Worm (Caenorhabditis elegans): ENCODE data around the gene srd-5.

The srd-5 gene

DNA sequence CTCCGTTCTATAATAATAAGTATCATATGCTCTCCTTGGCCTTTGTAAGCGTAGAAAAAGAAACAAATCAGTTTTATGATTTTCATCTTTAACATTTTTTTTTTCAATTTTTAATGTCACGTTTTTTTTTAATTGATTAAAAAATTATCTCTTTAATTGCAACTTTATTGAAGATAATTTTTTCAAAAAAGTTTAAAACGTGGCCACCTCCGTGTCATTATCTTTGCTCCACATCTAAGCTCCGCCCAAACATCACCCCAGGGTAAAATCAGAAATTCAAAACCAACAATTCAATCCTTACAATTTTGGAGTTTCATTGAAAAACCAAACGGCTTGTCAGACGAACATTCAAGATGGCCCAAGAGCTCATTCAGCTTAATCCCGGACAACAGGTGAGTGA lies 42.7 kb downstream of the srd-5 start, which contains the start of gene ttbk-8.2:
Gene ttbk-8.2 (plus strand): TSS at position 301 of the 400 bp plus-strand sequence.
- no peak for TF ChIP-seq B0336.3 (GFP tag; IDR thresholded peaks at IDR 0.05)
- TF ChIP-seq nhr-120 (GFP tag; IDR thresholded peaks at IDR 0.05), result no peak

DNA sequence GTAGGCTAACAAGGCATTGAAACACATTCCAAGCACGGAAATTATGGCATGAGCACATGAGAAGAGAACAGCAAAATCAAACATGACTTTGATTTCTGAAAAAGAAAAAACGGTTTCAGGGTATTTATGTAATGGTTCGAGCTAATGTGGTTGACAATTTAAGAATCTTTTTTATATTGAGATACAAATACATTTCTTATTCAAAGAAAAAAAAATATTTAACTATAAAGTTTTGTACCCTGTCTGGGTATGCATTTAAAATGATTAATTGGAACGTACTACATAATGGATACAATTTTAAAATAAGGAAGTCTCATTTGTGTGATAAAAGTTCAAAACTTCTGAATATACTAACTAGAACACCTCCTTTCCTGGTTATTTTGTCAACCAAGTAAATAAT lies 44.2 kb downstream of the srd-5 start, which contains the start of gene srd-12:
Gene srd-12 (minus strand): TSS at position 101 of the 400 bp plus-strand sequence.
- TF ChIP-seq repo-1 (tag; optimal IDR thresholded peaks at IDR 0.05) (no peak), hsf-1 (GFP tag; IDR thresholded peaks at IDR 0.05) (no peak), snpc-1.3 (tag; optimal IDR thresholded peaks at IDR 0.05; ENCODE audit: insufficient read depth) (no peak), tbp1 (GFP tag; optimal IDR thresholded peaks at IDR 0.05) (no peak), lin-26 (GFP tag; IDR thresholded peaks at IDR 0.05) (no peak), ztf-6 (GFP tag; IDR thresholded peaks at IDR 0.05) (no peak), Y56A3A.18 (GFP tag; IDR thresholded peaks at IDR 0.05) (no peak), bed-1 (GFP tag; IDR thresholded peaks at IDR 0.05) (no peak), lir-1 (GFP tag; conservative IDR thresholded peaks at IDR 0.05) (no peak), Y79H2A.3 (GFP tag; conservative IDR thresholded peaks at IDR 0.05) (no peak), gei-17 (GFP tag; optimal IDR thresholded peaks at IDR 0.05) (no peak), sea-2 (GFP tag; IDR thresholded peaks at IDR 0.05) (no peak), ceh-58 (GFP tag; IDR thresholded peaks at IDR 0.05) (no peak), pha-4 (tag; optimal IDR thresholded peaks at IDR 0.05) (no peak), T26A5.8 (tag; optimal IDR thresholded peaks at IDR 0.05) (no peak), F23B12.7 (tag; optimal IDR thresholded peaks at IDR 0.05; ENCODE audit: insufficient read depth) (no peak)

DNA sequence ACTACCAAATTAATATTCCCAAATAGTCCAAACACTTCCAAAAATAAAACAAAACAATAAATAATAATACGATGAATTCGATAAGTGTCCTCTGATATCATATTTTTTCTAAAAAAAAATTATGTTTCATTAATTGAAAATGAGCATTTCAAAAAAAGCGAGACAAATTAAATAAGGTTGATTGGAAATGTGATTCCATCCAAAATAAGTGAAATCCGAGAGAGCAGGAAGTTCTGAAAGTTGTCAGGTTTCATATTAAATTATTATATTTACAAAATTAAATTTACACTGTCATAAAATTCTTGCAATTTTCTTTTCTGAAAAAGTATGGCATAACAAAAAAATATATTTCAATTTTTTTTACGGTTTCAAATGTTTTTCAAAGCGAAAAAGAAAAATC lies 47.3 kb downstream of the srd-5 start, which contains the start of gene srsx-14:
Gene srsx-14 (minus strand): TSS at position 101 of the 400 bp plus-strand sequence.
- TF ChIP-seq lsy-27 (tag; optimal IDR thresholded peaks at IDR 0.05; ENCODE audit: borderline replicate concordance, insufficient read depth), result no peak
- TF ChIP-seq nhr-90 (tag; optimal IDR thresholded peaks at IDR 0.05), result no peak
- no peak for TF ChIP-seq K12H6.12 (tag; optimal IDR thresholded peaks at IDR 0.05)
- no peak for TF ChIP-seq nfyb-1 (GFP tag; IDR thresholded peaks at IDR 0.05)
- TF ChIP-seq rec-8 (tag; optimal IDR thresholded peaks at IDR 0.05), result no peak
- TF ChIP-seq snpc-3.4 (tag; optimal IDR thresholded peaks at IDR 0.05), result no peak
- no peak for TF ChIP-seq sea-2 (GFP tag; IDR thresholded peaks at IDR 0.05)
- TF ChIP-seq ccch-3 (GFP tag; optimal IDR thresholded peaks at IDR 0.05), result no peak
- TF ChIP-seq F22D6.2 (tag; optimal IDR thresholded peaks at IDR 0.05), result no peak
- TF ChIP-seq hrde-1 (tag; optimal IDR thresholded peaks at IDR 0.05; ENCODE audit: borderline replicate concordance), result no peak
- TF ChIP-seq nfya-1 (tag; optimal IDR thresholded peaks at IDR 0.05; ENCODE audit: borderline replicate concordance, insufficient read depth), result no peak
- TF ChIP-seq ceh-58 (GFP tag; IDR thresholded peaks at IDR 0.05), result no peak
- no peak for TF ChIP-seq egl-18 (GFP tag; IDR thresholded peaks at IDR 0.05)
- no peak for TF ChIP-seq lin-35 (GFP tag; optimal IDR thresholded peaks at IDR 0.05)
- no peak for TF ChIP-seq Y67H2A.10 (GFP tag; conservative IDR thresholded peaks at IDR 0.05)
- TF ChIP-seq ZK185.1 (tag; optimal IDR thresholded peaks at IDR 0.05; ENCODE audit: poor library complexity, severe bottlenecking), result no peak
- TF ChIP-seq B0336.3 (GFP tag; IDR thresholded peaks at IDR 0.05), result no peak
- TF ChIP-seq ztf-22 (GFP tag; optimal IDR thresholded peaks at IDR 0.05), result no peak
- TF ChIP-seq tbp1 (GFP tag; optimal IDR thresholded peaks at IDR 0.05), result no peak

DNA sequence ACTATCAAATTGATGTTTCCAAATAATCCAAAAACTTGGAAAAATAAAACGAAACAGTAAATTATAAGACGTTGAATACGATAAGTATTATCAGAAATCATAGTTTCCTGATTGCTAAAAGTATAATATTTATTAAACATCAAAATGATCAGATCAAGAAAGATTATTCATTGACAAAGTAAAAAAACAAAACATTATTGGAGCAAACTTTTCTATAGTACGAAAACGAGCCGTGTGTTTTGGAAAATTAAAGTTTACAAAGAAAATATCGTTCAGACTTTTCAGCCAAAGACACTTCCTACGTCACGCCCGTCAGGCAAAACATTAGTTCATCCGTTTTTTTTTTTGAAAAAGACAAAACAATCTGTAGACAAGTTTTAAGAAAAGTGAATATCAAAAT lies 50.6 kb downstream of the srd-5 start, which contains the start of gene srsx-15:
Gene srsx-15 (minus strand): TSS at position 101 of the 400 bp plus-strand sequence.
- TF ChIP-seq ztf-26 (tag; optimal IDR thresholded peaks at IDR 0.05) (no peak), attf-6 (GFP tag; IDR thresholded peaks at IDR 0.05) (no peak), Y53G8AR.9 (GFP tag; conservative IDR thresholded peaks at IDR 0.05) (no peak), F22D6.2 (tag; optimal IDR thresholded peaks at IDR 0.05) (no peak), lsy-27 (tag; optimal IDR thresholded peaks at IDR 0.05; ENCODE audit: borderline replicate concordance, insufficient read depth) (no peak), snpc-3.4 (tag; optimal IDR thresholded peaks at IDR 0.05) (no peak), tbx-9 (tag; optimal IDR thresholded peaks at IDR 0.05; ENCODE audit: borderline replicate concordance) (no peak), unc-130 (GFP tag; optimal IDR thresholded peaks at IDR 0.05) (no peak), egrh-3 (GFP tag; IDR thresholded peaks at IDR 0.05) (no peak), nfya-2 (GFP tag; IDR thresholded peaks at IDR 0.05) (no peak), ama-1 (optimal IDR thresholded peaks at IDR 0.05) (no peak), ama-1 (GFP tag; optimal IDR thresholded peaks at IDR 0.05) (no peak), ceh-100 (GFP tag; IDR thresholded peaks at IDR 0.05) (no peak), B0019.2 (GFP tag; conservative IDR thresholded peaks at IDR 0.05) (no peak)

All from whole organism, young adult.